Worm (Caenorhabditis elegans) whole organism, young adult: ENCODE results near the gene tsp-1.

Source experiments
- F22D6.2 ChIP-seq: sonication (generic microtip); optimal IDR thresholded peaks from 2 replicates; lab custom pipeline; 2016; ENCODE audit warnings: mild to moderate bottlenecking, missing genetic modification characterization, missing compliant biosample characterization
- F23B12.7 ChIP-seq: sonication (generic microtip); optimal IDR thresholded peaks from 2 replicates; lab custom pipeline; 2017; ENCODE audit warnings: missing genetic modification characterization, mild to moderate bottlenecking, missing compliant biosample characterization, antibody characterized with exemption, moderate library complexity; ENCODE audit not compliant: insufficient read depth
- F33H1.4 ChIP-seq: fragments of 200-800 bp; sonication (Bioruptor generic); IDR thresholded peaks from 2 replicates; pipeline ENCODE4 v1.3.6; 2022; ENCODE audit warnings: missing genetic modification reagents, missing genetic modification characterization, missing compliant biosample characterization
- F39B2.1 ChIP-seq: fragments of 200-800 bp; sonication (Bioruptor generic); IDR thresholded peaks from 2 replicates; pipeline ENCODE4 v1.3.6; 2022; ENCODE audit warnings: missing genetic modification reagents, missing genetic modification characterization, missing compliant biosample characterization
- F52B5.7 ChIP-seq: sonication (generic microtip); optimal IDR thresholded peaks from 2 replicates; lab custom pipeline; 2016; ENCODE audit warnings: mild to moderate bottlenecking, missing genetic modification characterization, missing compliant biosample characterization
- Y56A3A.18 ChIP-seq: fragments of 200-800 bp; sonication (Bioruptor generic); IDR thresholded peaks from 2 replicates; pipeline ENCODE4 v1.3.6; 2022; ENCODE audit warnings: missing genetic modification reagents, missing genetic modification characterization, missing compliant biosample characterization
- Y79H2A.3 ChIP-seq: fragments of 200-800 bp; sonication (Bioruptor generic); conservative IDR thresholded peaks from 2 replicates; pipeline ENCODE4 v1.3.6; 2022; ENCODE audit warnings: missing genetic modification reagents, missing genetic modification characterization, missing compliant biosample characterization
- ZK185.1 ChIP-seq: sonication (generic microtip); optimal IDR thresholded peaks from 2 replicates; lab custom pipeline; 2016; ENCODE audit warnings: mild to moderate bottlenecking, missing genetic modification characterization, missing compliant biosample characterization; ENCODE audit not compliant: poor library complexity, severe bottlenecking
- akir-1 ChIP-seq: fragments of 200-800 bp; sonication (Bioruptor generic); optimal IDR thresholded peaks from 2 replicates; lab custom pipeline; 2018; ENCODE audit warnings: mild to moderate bottlenecking, missing genetic modification characterization, moderate library complexity, missing compliant biosample characterization
- athp-1 ChIP-seq: sonication (generic microtip); optimal IDR thresholded peaks from 2 replicates; lab custom pipeline; 2017; ENCODE audit warnings: mild to moderate bottlenecking, missing genetic modification characterization, missing compliant biosample characterization
- attf-3 ChIP-seq: fragments of 200-800 bp; sonication (Bioruptor generic); conservative IDR thresholded peaks from 2 replicates; pipeline ENCODE4 v1.3.6; 2022; ENCODE audit warnings: missing genetic modification reagents, missing genetic modification characterization, missing compliant biosample characterization
- attf-5 ChIP-seq: fragments of 200-800 bp; sonication (Bioruptor generic); optimal IDR thresholded peaks from 2 replicates; lab custom pipeline; 2018; ENCODE audit warnings: mild to moderate bottlenecking, missing genetic modification characterization, missing compliant biosample characterization
- dox-1 ChIP-seq: fragments of 200-800 bp; sonication (Bioruptor generic); IDR thresholded peaks from 2 replicates; pipeline ENCODE4 v1.3.6; 2022; ENCODE audit warnings: missing genetic modification reagents, missing genetic modification characterization, missing compliant biosample characterization
- efl-1 ChIP-seq: fragments of 150-350 bp; optimal IDR thresholded peaks from 2 replicates; lab custom pipeline; 2014; ENCODE audit warnings: missing biosample characterization, missing genetic modification reagents, missing genetic modification characterization
- egl-18 ChIP-seq: fragments of 200-800 bp; sonication (Bioruptor generic); IDR thresholded peaks from 2 replicates; pipeline ENCODE4 v1.3.6; 2022; ENCODE audit warnings: missing genetic modification reagents, missing genetic modification characterization, missing compliant biosample characterization
- ets-4 ChIP-seq: fragments of 200-800 bp; sonication (Bioruptor generic); optimal IDR thresholded peaks from 2 replicates; lab custom pipeline; 2018; ENCODE audit warnings: mild to moderate bottlenecking, missing genetic modification characterization, missing compliant biosample characterization
- hlh-26 ChIP-seq: fragments of 200-800 bp; sonication (Bioruptor generic); conservative IDR thresholded peaks from 2 replicates; pipeline ENCODE4 v1.3.6; 2022; ENCODE audit warnings: missing genetic modification reagents, missing genetic modification characterization, missing compliant biosample characterization
- hmg-1.2 ChIP-seq: fragments of 200-800 bp; sonication (Bioruptor generic); IDR thresholded peaks from 2 replicates; pipeline ENCODE4 v1.3.6; 2022; ENCODE audit warnings: missing genetic modification reagents, missing genetic modification characterization, missing compliant biosample characterization
- hrde-1 ChIP-seq: sonication (generic microtip); optimal IDR thresholded peaks from 2 replicates; lab custom pipeline; 2016; ENCODE audit warnings: missing genetic modification characterization, mild to moderate bottlenecking, missing compliant biosample characterization, moderate library complexity, missing genotype, missing genetic modification reagents, borderline replicate concordance
- lin-35 ChIP-seq, 3 experiments: fragments of 150-350 bp in 2 of 3; sonication (generic microtip) in 1 of 3; optimal IDR thresholded peaks; 2 replicates each; lab custom pipeline; 2014 to 2018; ENCODE audit warnings: missing biosample characterization in 3 of 3, missing genetic modification characterization in 3 of 3, missing genetic modification reagents in 3 of 3
- lsy-27 ChIP-seq: sonication (generic microtip); optimal IDR thresholded peaks from 2 replicates; lab custom pipeline; 2017; ENCODE audit warnings: missing genetic modification characterization, mild to moderate bottlenecking, missing compliant biosample characterization, antibody characterized with exemption, missing genotype, borderline replicate concordance; ENCODE audit not compliant: insufficient read depth
- mcd-1 ChIP-seq: fragments of 200-800 bp; sonication (Bioruptor generic); IDR thresholded peaks from 2 replicates; pipeline ENCODE4 v1.3.6; 2022; ENCODE audit warnings: missing genetic modification reagents, missing genetic modification characterization, missing compliant biosample characterization
- nfya-2 ChIP-seq: fragments of 200-800 bp; sonication (Bioruptor generic); IDR thresholded peaks from 2 replicates; pipeline ENCODE4 v1.3.6; 2022; ENCODE audit warnings: missing genetic modification reagents, missing genetic modification characterization, missing compliant biosample characterization
- nhr-80 ChIP-seq: sonication (generic microtip); optimal IDR thresholded peaks from 2 replicates; lab custom pipeline; 2016; ENCODE audit warnings: missing genetic modification characterization, missing compliant biosample characterization
- nhr-90 ChIP-seq: sonication (generic microtip); optimal IDR thresholded peaks from 2 replicates; lab custom pipeline; 2016; ENCODE audit warnings: missing genotype, mild to moderate bottlenecking, missing genetic modification characterization, missing compliant biosample characterization
- rcor-1 ChIP-seq: fragments of 200-800 bp; sonication (Bioruptor generic); IDR thresholded peaks from 2 replicates; pipeline ENCODE4 v1.3.6; 2022; ENCODE audit warnings: missing genetic modification reagents, missing genetic modification characterization, missing compliant biosample characterization
- snpc-4 ChIP-seq, 5 experiments: fragments of 150-350 bp in 1 of 5; sonication (generic microtip) in 4 of 5; optimal IDR thresholded peaks; 2 replicates each; lab custom pipeline; 2014 to 2018; ENCODE audit warnings: missing genetic modification characterization in 5 of 5, missing biosample characterization in 3 of 5, antibody characterized with exemption in 2 of 5, mild to moderate bottlenecking in 2 of 5, missing compliant biosample characterization in 2 of 5, missing genotype in 2 of 5, moderate library complexity in 2 of 5, missing genetic modification reagents in 1 of 5
- somi-1 ChIP-seq: fragments of 200-800 bp; sonication (Bioruptor generic); optimal IDR thresholded peaks from 2 replicates; lab custom pipeline; 2018; ENCODE audit warnings: mild to moderate bottlenecking, missing genetic modification characterization, missing compliant biosample characterization
- tbx-9 ChIP-seq: sonication (generic microtip); optimal IDR thresholded peaks from 2 replicates; lab custom pipeline; 2016; ENCODE audit warnings: borderline replicate concordance, missing genetic modification characterization, inconsistent platforms, missing compliant biosample characterization
- tlf-1 ChIP-seq: fragments of 200-800 bp; sonication (Bioruptor generic); optimal IDR thresholded peaks from 2 replicates; lab custom pipeline; 2018; ENCODE audit warnings: mild to moderate bottlenecking, missing genetic modification characterization, missing compliant biosample characterization
- zim-3 ChIP-seq: sonication (generic microtip); optimal IDR thresholded peaks from 2 replicates; lab custom pipeline; 2017; ENCODE audit warnings: mild to moderate bottlenecking, missing genetic modification characterization, moderate library complexity, missing compliant biosample characterization
- ztf-18 ChIP-seq: sonication (generic microtip); optimal IDR thresholded peaks from 2 replicates; lab custom pipeline; 2016; ENCODE audit warnings: missing genotype, mild to moderate bottlenecking, missing genetic modification characterization, missing compliant biosample characterization
- ztf-26 ChIP-seq: sonication (generic microtip); optimal IDR thresholded peaks from 2 replicates; lab custom pipeline; 2017; ENCODE audit warnings: missing genetic modification characterization, missing compliant biosample characterization
- ztf-28 ChIP-seq: fragments of 200-800 bp; sonication (Bioruptor generic); IDR thresholded peaks from 2 replicates; pipeline ENCODE4 v1.3.6; 2022; ENCODE audit warnings: missing genetic modification reagents, missing genetic modification characterization, missing compliant biosample characterization

tsp-1 gene

ce11 chrIII:8271676-8272225 lies 32.5 kb upstream of the tsp-1 start, which contains the start of the genes mps-4 and F09G8.10:
Gene mps-4 (minus strand): TSS chrIII:8271776.
Gene F09G8.10 (minus strand): TSS chrIII:8272175.
- TF ChIP-seq ZK185.1 (tag; lab: Kevin White, UChicago) (no peak), Y79H2A.3 (GFP tag; lab: Robert Waterston, UW) (no peak), athp-1 (tag; lab: Kevin White, UChicago) (no peak), efl-1 (no peak)

DNA sequence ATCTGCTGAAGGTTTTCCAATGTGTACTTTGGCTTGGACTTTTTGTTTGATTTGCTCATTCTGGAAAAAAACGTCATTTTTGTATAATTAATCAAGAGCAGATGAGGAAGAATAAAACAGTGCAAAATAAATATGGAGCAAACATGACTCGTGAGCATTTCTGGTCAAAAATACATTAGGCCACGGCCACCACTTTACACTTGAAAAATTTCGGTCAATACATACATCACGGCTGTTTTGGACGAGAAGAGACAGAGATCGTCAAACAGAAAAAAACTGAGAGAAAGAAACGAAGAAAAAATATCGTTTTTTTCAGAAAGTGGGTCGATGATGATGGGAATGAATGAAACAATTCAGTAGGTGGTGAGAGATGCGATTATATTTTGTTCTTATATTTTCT lies 29.1 kb upstream of the tsp-1 start, which contains the start of the genes F09G8.7 and crn-7:
Gene F09G8.7, minus strand, starts transcription at position 60 of the 400 bp plus-strand sequence.
Gene crn-7, plus strand, starts transcription at position 236 of the 400 bp plus-strand sequence.
- TF ChIP-seq hlh-26 (GFP tag; lab: Robert Waterston, UW) (no peak), zim-3 (no peak), lin-35 (GFP tag; optimal IDR thresholded peaks at IDR 0.05; lab: Kevin White, UChicago) (no peak), F33H1.4 (no peak), F52B5.7 (tag; lab: Kevin White, UChicago) (no peak), Y56A3A.18 (no peak), hrde-1 (tag; lab: Kevin White, UChicago) (no peak), F39B2.1 (GFP tag; lab: Robert Waterston, UW) (no peak), nfya-2 (GFP tag; lab: Robert Waterston, UW) (no peak), ztf-28 (GFP tag; lab: Robert Waterston, UW) (no peak), snpc-4 (GFP tag; optimal IDR thresholded peaks at IDR 0.05; lab: Kevin White, UChicago) (no peak), snpc-4 (tag; optimal IDR thresholded peaks at IDR 0.05; lab: Kevin White, UChicago) (no peak), attf-5 (GFP tag; lab: Kevin White, UChicago) (peak; percentile 44), somi-1 (GFP tag; lab: Kevin White, UChicago) (no peak), F23B12.7 (tag; lab: Kevin White, UChicago) (peak; percentile 29), nhr-90 (tag; lab: Kevin White, UChicago) (no peak), dox-1 (GFP tag; lab: Robert Waterston, UW) (peak; percentile 35; the same call in 1 of the 2 replicates), F22D6.2 (tag; lab: Kevin White, UChicago) (no peak), lsy-27 (tag; lab: Kevin White, UChicago) (no peak), tbx-9 (tag; lab: Kevin White, UChicago) (no peak), ets-4 (GFP tag; lab: Kevin White, UChicago) (no peak), akir-1 (no peak), ztf-18 (tag; lab: Kevin White, UChicago) (no peak), attf-3 (GFP tag; lab: Robert Waterston, UW) (no peak), tlf-1 (no peak), mcd-1 (GFP tag; lab: Robert Waterston, UW) (0 out of 2 replicates have a peak, but pooled peaks have one; percentile 21), nhr-80 (tag; lab: Kevin White, UChicago) (peak; percentile 53), hmg-1.2 (GFP tag; lab: Robert Waterston, UW) (no peak), efl-1 (no peak), ztf-26 (tag; lab: Kevin White, UChicago) (no peak)

- TF ChIP-seq rcor-1 (GFP tag; lab: Robert Waterston, UW) (no peak), mcd-1 (GFP tag; lab: Robert Waterston, UW) (peak; percentile 86), egl-18 (GFP tag; lab: Robert Waterston, UW) (no peak)
Observed at ce11 chrIII:8265753-8266152, 26.5 kb upstream of the tsp-1 start, which contains the start of gene mrps-9. Gene mrps-9 (plus strand): TSS chrIII:8266062.
